Fruit fly (Drosophila melanogaster): ENCODE results near the gene Cpr35B.

DNA sequence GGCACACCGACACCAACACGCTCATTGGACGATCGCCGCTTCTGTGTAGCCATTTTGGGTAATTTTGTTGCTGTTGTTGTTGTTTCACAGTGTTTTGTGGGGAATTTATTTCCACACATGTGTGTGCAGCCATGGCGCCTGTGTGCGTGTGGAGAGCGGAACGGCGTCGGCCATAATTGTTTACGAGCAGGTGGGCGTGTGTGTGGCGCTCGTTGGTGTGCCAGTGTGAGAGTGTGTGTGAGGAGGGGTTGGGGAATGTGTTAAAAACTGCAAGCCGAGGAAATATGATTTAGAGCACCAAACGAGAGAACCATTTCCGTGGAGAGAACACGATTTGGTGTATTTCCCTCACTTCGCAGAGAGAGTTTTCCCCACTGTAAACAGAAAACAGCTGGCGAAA, 14.7 kb downstream of the Cpr35B start:
- no peak for TF ChIP-seq Myc (optimal IDR thresholded peaks at IDR 0.05)
- TF ChIP-seq Sin3A (optimal IDR thresholded peaks at IDR 0.05): no peak
